Worm (Caenorhabditis elegans): ENCODE measurements around the gene ZK686.2.
"Not testable (repeated sequence)": the region's sequence is repeated elsewhere in the genome, so short reads cannot be mapped to it uniquely, and the experiment has no call there.

Gene ZK686.2

ce11 chrIII:7772901-7773300 lies 7.0 kb upstream of the ZK686.2 start, which contains the start of the genes ZK686.6 and ZK686.1:
TSS of gene ZK686.6 (minus strand) at chrIII:7773001.
TSS of gene ZK686.1 (plus strand) at chrIII:7773134.
- no peak for TF ChIP-seq fos-1 (tag; optimal IDR thresholded peaks at IDR 0.05)
- no peak for TF ChIP-seq nhr-25 (tag; optimal IDR thresholded peaks at IDR 0.05)
- TF ChIP-seq ceh-82 (tag; optimal IDR thresholded peaks at IDR 0.05) = no peak
- TF ChIP-seq sma-3 (GFP tag; optimal IDR thresholded peaks at IDR 0.05) = no peak
- no peak for TF ChIP-seq gmeb-1 (tag; optimal IDR thresholded peaks at IDR 0.05)
- TF ChIP-seq snpc-4 (tag; optimal IDR thresholded peaks at IDR 0.05) = no peak
- no peak for TF ChIP-seq elt-1 (tag; optimal IDR thresholded peaks at IDR 0.05)
- TF ChIP-seq mdl-1 (tag; optimal IDR thresholded peaks at IDR 0.05) = no peak
- TF ChIP-seq mbf-1 (tag; optimal IDR thresholded peaks at IDR 0.05) = no peak
- no peak for TF ChIP-seq ZK546.5 (tag; optimal IDR thresholded peaks at IDR 0.05)
- no peak for TF ChIP-seq egl-27 (tag; optimal IDR thresholded peaks at IDR 0.05)
- no peak for TF ChIP-seq mab-5 (tag; optimal IDR thresholded peaks at IDR 0.05)
- TF ChIP-seq nhr-6 (tag; optimal IDR thresholded peaks at IDR 0.05) = no peak

DNA sequence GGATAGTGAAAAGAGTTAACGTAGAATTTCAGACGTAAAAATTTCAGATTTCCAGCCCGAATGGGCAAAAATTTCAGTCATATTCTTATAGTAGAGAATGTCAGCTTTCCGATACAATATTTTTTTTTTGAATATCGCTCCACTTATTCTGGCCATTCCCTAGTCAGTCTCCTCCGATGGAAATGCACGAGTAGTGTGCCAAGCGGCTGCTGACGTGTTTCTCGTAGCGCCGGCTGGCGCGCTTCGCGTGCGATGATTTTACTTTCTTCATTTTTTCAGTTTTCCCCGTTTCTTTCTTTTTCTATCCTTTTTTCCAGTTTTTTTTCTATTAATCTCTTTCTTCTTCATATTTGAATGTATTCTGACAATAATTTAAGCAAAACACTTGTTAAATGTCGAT lies 5.1 kb upstream of the ZK686.2 start:
- TF ChIP-seq C34F6.9 (tag; optimal IDR thresholded peaks at IDR 0.05) = peak; percentile 58
- TF ChIP-seq F13H6.1 (tag; optimal IDR thresholded peaks at IDR 0.05) = peak; percentile 45
- peak; percentile 84 for TF ChIP-seq mab-5 (tag; optimal IDR thresholded peaks at IDR 0.05)
- peak; percentile 67 for TF ChIP-seq gmeb-1 (tag; optimal IDR thresholded peaks at IDR 0.05)
- peak; percentile 40 for TF ChIP-seq sma-3 (GFP tag; optimal IDR thresholded peaks at IDR 0.05)
- peak; percentile 37 for TF ChIP-seq lin-13 (GFP tag; optimal IDR thresholded peaks at IDR 0.05)
- TF ChIP-seq nhr-25 (tag; optimal IDR thresholded peaks at IDR 0.05) = peak; percentile 18
- peak; percentile 72 to 84 for TF ChIP-seq lsy-2 (tag; optimal IDR thresholded peaks at IDR 0.05)
- TF ChIP-seq lin-11 (tag; optimal IDR thresholded peaks at IDR 0.05) = peak; percentile 5
- peak; percentile 19 for TF ChIP-seq crh-2 (tag; optimal IDR thresholded peaks at IDR 0.05)
- TF ChIP-seq sma-9 (GFP tag; optimal IDR thresholded peaks at IDR 0.05) = peak; percentile 6
- TF ChIP-seq sma-9 (tag; optimal IDR thresholded peaks at IDR 0.05) = not testable (repeated sequence)
- TF ChIP-seq unc-55 (GFP tag; optimal IDR thresholded peaks at IDR 0.05) = peak; percentile 64
- TF ChIP-seq blmp-1 (tag; optimal IDR thresholded peaks at IDR 0.05; ENCODE audit: insufficient read depth) = peak; percentile 13

- TF ChIP-seq nhr-10 (tag; optimal IDR thresholded peaks at IDR 0.05) = no peak
- TF ChIP-seq crh-2 (tag; optimal IDR thresholded peaks at IDR 0.05) = peak; percentile 68
- TF ChIP-seq lsy-2 (tag; optimal IDR thresholded peaks at IDR 0.05) = peak; percentile 58 to 96
- no peak for TF ChIP-seq Y55F3AM.14 (GFP tag; optimal IDR thresholded peaks at IDR 0.05)
- peak; percentile 43 for TF ChIP-seq nhr-129 (tag; optimal IDR thresholded peaks at IDR 0.05)
- TF ChIP-seq lin-39 (tag; optimal IDR thresholded peaks at IDR 0.05) = no peak
- no peak for TF ChIP-seq zag-1 (tag; optimal IDR thresholded peaks at IDR 0.05)
- TF ChIP-seq ztf-11 (tag; optimal IDR thresholded peaks at IDR 0.05) = no peak
- no peak for TF ChIP-seq nhr-11 (tag; optimal IDR thresholded peaks at IDR 0.05)
- no peak for TF ChIP-seq ceh-82 (tag; optimal IDR thresholded peaks at IDR 0.05)
- TF ChIP-seq F13H6.1 (tag; optimal IDR thresholded peaks at IDR 0.05) = no peak
- no peak for TF ChIP-seq ZK546.5 (tag; optimal IDR thresholded peaks at IDR 0.05)
- TF ChIP-seq skn-1 (tag; optimal IDR thresholded peaks at IDR 0.05) = no peak
- peak; percentile 38 for TF ChIP-seq unc-55 (GFP tag; optimal IDR thresholded peaks at IDR 0.05)
- no peak for TF ChIP-seq gmeb-1 (tag; optimal IDR thresholded peaks at IDR 0.05)
- TF ChIP-seq elt-1 (tag; optimal IDR thresholded peaks at IDR 0.05) = no peak
- TF ChIP-seq C34F6.9 (tag; optimal IDR thresholded peaks at IDR 0.05) = peak; percentile 45
- no peak for TF ChIP-seq unc-62 (GFP tag; optimal IDR thresholded peaks at IDR 0.05)
- TF ChIP-seq ztf-1 (GFP tag; conservative IDR thresholded peaks at IDR 0.05) = no peak
- TF ChIP-seq lin-13 (GFP tag; optimal IDR thresholded peaks at IDR 0.05) = peak; percentile 12
- TF ChIP-seq nhr-6 (tag; optimal IDR thresholded peaks at IDR 0.05) = no peak
- no peak for TF ChIP-seq elt-3 (tag; optimal IDR thresholded peaks at IDR 0.05)
These were observed 4.1 kb upstream of the ZK686.2 start, which contains the start of gene snu-23 for ce11 chrIII:7769965-7770364. TSS of gene snu-23 (minus strand) at chrIII:7770120.

DNA sequence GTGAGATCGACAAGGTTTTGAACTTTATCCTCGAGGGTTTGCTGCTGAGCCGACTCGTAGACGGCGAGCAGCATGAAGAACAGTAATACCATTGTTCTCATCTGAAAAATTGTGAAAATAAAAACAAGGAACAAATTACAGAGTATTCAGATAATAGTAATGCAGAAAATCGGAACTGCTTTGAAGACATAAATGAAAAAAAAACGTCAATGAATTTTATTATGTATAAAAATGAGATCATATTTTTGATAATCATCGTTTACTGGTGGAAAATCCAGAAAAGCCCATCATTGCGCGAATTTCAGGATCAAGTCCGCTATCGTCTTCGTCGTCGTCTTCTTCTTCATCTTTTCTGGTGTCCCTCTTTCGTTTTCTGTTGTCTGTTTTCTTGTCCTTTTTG lies 3.1 kb upstream of the ZK686.2 start, which contains the start of gene ZK686.3:
Gene ZK686.3 (minus strand): TSS at position 101 of the 400 bp plus-strand sequence.
- TF ChIP-seq crh-2 (tag; optimal IDR thresholded peaks at IDR 0.05) (no peak), snpc-4 (tag; optimal IDR thresholded peaks at IDR 0.05) (no peak), mbf-1 (tag; optimal IDR thresholded peaks at IDR 0.05) (no peak), lin-39 (tag; optimal IDR thresholded peaks at IDR 0.05) (no peak), nhr-11 (tag; optimal IDR thresholded peaks at IDR 0.05) (no peak), ztf-11 (tag; optimal IDR thresholded peaks at IDR 0.05) (no peak), ztf-1 (GFP tag; conservative IDR thresholded peaks at IDR 0.05) (no peak), elt-3 (tag; optimal IDR thresholded peaks at IDR 0.05) (no peak), R02D3.7 (tag; optimal IDR thresholded peaks at IDR 0.05) (no peak), nhr-21 (tag; optimal IDR thresholded peaks at IDR 0.05) (no peak), sma-9 (GFP tag; optimal IDR thresholded peaks at IDR 0.05) (no peak), sma-9 (tag; optimal IDR thresholded peaks at IDR 0.05) (no peak), unc-39 (tag; optimal IDR thresholded peaks at IDR 0.05) (no peak), nhr-25 (tag; optimal IDR thresholded peaks at IDR 0.05) (no peak), sma-3 (GFP tag; optimal IDR thresholded peaks at IDR 0.05) (no peak), zag-1 (tag; optimal IDR thresholded peaks at IDR 0.05) (no peak), F13H6.1 (tag; optimal IDR thresholded peaks at IDR 0.05) (no peak), nhr-77 (tag; optimal IDR thresholded peaks at IDR 0.05) (no peak), lsy-2 (tag; optimal IDR thresholded peaks at IDR 0.05) (no peak)
